Fruit fly (Drosophila melanogaster) whole organism, embryonic: Measurements from ENCODE around the gene CG5104.
A peak's percentile ranks its signal among the peaks of the same experiment; 100 is the strongest.

Experiments
- Aef1 ChIP-seq: fragments of 200-800 bp; sonication (Bioruptor generic); IDR thresholded peaks from 3 replicates; pipeline ENCODE4 v1.3.6; 2022; ENCODE audit warnings: missing biosample characterization, missing genetic modification characterization
- Asciz ChIP-seq: fragments of 200-800 bp; sonication (Bioruptor generic); optimal IDR thresholded peaks from 2 replicates; lab custom pipeline; 2017; ENCODE audit warnings: missing biosample characterization, mild to moderate bottlenecking, missing genetic modification characterization, missing genetic modification reagents
- Blimp-1 ChIP-seq: fragments of 200-800 bp; sonication (Bioruptor generic); optimal IDR thresholded peaks from 3 replicates; lab custom pipeline; 2018; ENCODE audit warnings: missing biosample characterization, missing genetic modification characterization, mild to moderate bottlenecking, moderate library complexity, missing genetic modification reagents
- CG10147 ChIP-seq: fragments of 200-800 bp; sonication (Bioruptor generic); optimal IDR thresholded peaks from 2 replicates; lab custom pipeline; 2019; ENCODE audit warnings: missing biosample characterization, mild to moderate bottlenecking, missing genetic modification characterization, moderate library complexity
- CG10543 ChIP-seq: fragments of 200-800 bp; sonication (Bioruptor generic); optimal IDR thresholded peaks from 3 replicates; lab custom pipeline; 2017; ENCODE audit warnings: missing biosample characterization, mild to moderate bottlenecking, missing genetic modification characterization, moderate library complexity
- CG11723 ChIP-seq: fragments of 200-800 bp; sonication (Bioruptor generic); optimal IDR thresholded peaks from 2 replicates; lab custom pipeline; 2017; ENCODE audit warnings: missing biosample characterization, mild to moderate bottlenecking, missing genetic modification characterization
- CG12155 ChIP-seq: fragments of 200-800 bp; sonication (Bioruptor generic); optimal IDR thresholded peaks from 3 replicates; lab custom pipeline; 2016; ENCODE audit warnings: missing biosample characterization, missing genetic modification characterization
- CG13624 ChIP-seq: fragments of 200-800 bp; sonication (Bioruptor generic); optimal IDR thresholded peaks from 2 replicates; lab custom pipeline; 2016; ENCODE audit warnings: missing biosample characterization, missing genetic modification characterization
- CG18619 ChIP-seq: fragments of 200-800 bp; sonication (Bioruptor generic); optimal IDR thresholded peaks from 3 replicates; lab custom pipeline; 2017; ENCODE audit warnings: missing biosample characterization, mild to moderate bottlenecking, missing genetic modification characterization
- CG32532 ChIP-seq: fragments of 200-800 bp; sonication (Bioruptor generic); IDR thresholded peaks from 2 replicates; pipeline ENCODE4 v1.3.6; 2022; ENCODE audit warnings: missing biosample characterization, missing genetic modification characterization
- CG32772 ChIP-seq: fragments of 200-800 bp; sonication (Bioruptor generic); IDR thresholded peaks from 2 replicates; pipeline ENCODE4 v1.3.6; 2022; ENCODE audit warnings: missing biosample characterization, missing genetic modification characterization
- CG3726 ChIP-seq: fragments of 200-800 bp; sonication (Bioruptor generic); IDR thresholded peaks from 3 replicates; pipeline ENCODE4, ENCODE4 v1.3.6; 2022; ENCODE audit warnings: missing biosample characterization, missing genetic modification characterization
- CG3847 ChIP-seq: fragments of 200-800 bp; sonication (Bioruptor generic); IDR thresholded peaks from 2 replicates; pipeline ENCODE4 v1.3.6; 2022; ENCODE audit warnings: missing biosample characterization, missing genetic modification characterization
- CG42726 ChIP-seq: fragments of 200-800 bp; sonication (Bioruptor generic); IDR thresholded peaks from 2 replicates; pipeline ENCODE4 v1.3.6; 2022; ENCODE audit warnings: missing biosample characterization, missing genetic modification characterization; ENCODE audit not compliant: partially characterized antibody
- CG4328 ChIP-seq: fragments of 200-800 bp; sonication (Bioruptor generic); optimal IDR thresholded peaks from 3 replicates; lab custom pipeline; 2017; ENCODE audit warnings: missing biosample characterization, missing genetic modification reagents, missing genetic modification characterization
- CG4404 ChIP-seq: fragments of 200-800 bp; sonication (Bioruptor generic); IDR thresholded peaks from 2 replicates; pipeline ENCODE4 v1.3.6; 2022; ENCODE audit warnings: missing biosample characterization, missing genetic modification characterization
- CG5180 ChIP-seq: fragments of 200-800 bp; sonication (Bioruptor generic); optimal IDR thresholded peaks from 3 replicates; lab custom pipeline; 2017; ENCODE audit warnings: missing biosample characterization, missing genetic modification characterization, mild to moderate bottlenecking, moderate library complexity, missing genetic modification reagents
- CG6791 ChIP-seq: fragments of 200-800 bp; sonication (Bioruptor generic); IDR thresholded peaks from 3 replicates; pipeline ENCODE4 v1.3.6; 2022; ENCODE audit warnings: missing biosample characterization, missing genetic modification characterization; ENCODE audit not compliant: partially characterized antibody
- CG7839 ChIP-seq: fragments of 200-800 bp; sonication (Bioruptor generic); optimal IDR thresholded peaks from 3 replicates; lab custom pipeline; 2018; ENCODE audit warnings: missing biosample characterization, mild to moderate bottlenecking, missing genetic modification characterization, moderate library complexity
- CG9876 ChIP-seq: fragments of 200-800 bp; sonication (Bioruptor generic); optimal IDR thresholded peaks from 2 replicates; lab custom pipeline; 2016; ENCODE audit warnings: missing biosample characterization, missing genetic modification characterization
- E2f2 ChIP-seq: fragments of 200-800 bp; sonication (Bioruptor generic); IDR thresholded peaks from 2 replicates; pipeline ENCODE4 v1.3.6; 2022; ENCODE audit warnings: missing biosample characterization, missing genetic modification characterization
- Hmr ChIP-seq: fragments of 200-800 bp; sonication (Bioruptor generic); optimal IDR thresholded peaks from 3 replicates; lab custom pipeline; 2017; ENCODE audit warnings: mild to moderate bottlenecking, missing biosample characterization, missing genetic modification reagents, missing genetic modification characterization
- Nf-YC ChIP-seq: fragments of 200-800 bp; optimal IDR thresholded peaks from 3 replicates; lab custom pipeline; 2019; ENCODE audit warnings: missing biosample characterization, mild to moderate bottlenecking, missing genetic modification characterization, moderate library complexity
- Oli ChIP-seq: fragments of 200-800 bp; sonication (Bioruptor generic); optimal IDR thresholded peaks from 2 replicates; lab custom pipeline; 2018; ENCODE audit warnings: missing biosample characterization, mild to moderate bottlenecking, missing genetic modification characterization, moderate library complexity
- Pdp1 ChIP-seq, 2 experiments: fragments of 200-800 bp; sonication (Bioruptor generic); optimal IDR thresholded peaks; 3 replicates each; lab custom pipeline; 2016; ENCODE audit warnings: missing biosample characterization in 2 of 2, missing genetic modification characterization in 2 of 2, mild to moderate bottlenecking in 1 of 2, moderate library complexity in 1 of 2
- Six4 ChIP-seq: fragments of 200-800 bp; sonication (Bioruptor generic); optimal IDR thresholded peaks from 2 replicates; lab custom pipeline; 2016; ENCODE audit warnings: missing biosample characterization, missing genetic modification characterization
- amos ChIP-seq: fragments of 200-800 bp; sonication (Bioruptor generic); IDR thresholded peaks from 2 replicates; pipeline ENCODE4 v1.3.6; 2022; ENCODE audit warnings: missing biosample characterization, missing genetic modification characterization; ENCODE audit not compliant: partially characterized antibody
- ase ChIP-seq: fragments of 200-800 bp; sonication (Bioruptor generic); IDR thresholded peaks from 3 replicates; pipeline ENCODE4 v1.3.6; 2022; ENCODE audit warnings: missing biosample characterization, missing genetic modification characterization
- bsh ChIP-seq, 2 experiments: fragments of 200-800 bp; sonication (Bioruptor generic); optimal IDR thresholded peaks; 2 replicates each; lab custom pipeline; 2017 to 2018; ENCODE audit warnings: mild to moderate bottlenecking in 2 of 2, missing biosample characterization in 2 of 2, missing genetic modification characterization in 2 of 2, moderate library complexity in 1 of 2
- cad ChIP-seq: fragments of >200 bp; optimal IDR thresholded peaks from 2 replicates; lab custom pipeline; 2017; ENCODE audit warnings: missing biosample characterization, missing genetic modification characterization
- hkb ChIP-seq, 2 experiments: fragments of 200-800 bp in 1 of 2; fragments of >200 bp in 1 of 2; sonication (Bioruptor generic) in 1 of 2; IDR thresholded peaks in 1 of 2; optimal IDR thresholded peaks in 1 of 2; 2 replicates each; pipeline versions ENCODE4 v1.3.6 to Lab custom; 2017 to 2022; ENCODE audit warnings: missing biosample characterization in 1 of 2, missing genetic modification characterization in 1 of 2
- ind ChIP-seq: fragments of 200-800 bp; sonication (Bioruptor generic); optimal IDR thresholded peaks from 3 replicates; lab custom pipeline; 2016; ENCODE audit warnings: missing biosample characterization, missing genetic modification characterization
- kah ChIP-seq: fragments of 200-800 bp; sonication (Bioruptor generic); optimal IDR thresholded peaks from 2 replicates; lab custom pipeline; 2018; ENCODE audit warnings: missing biosample characterization, mild to moderate bottlenecking, missing genetic modification characterization
- lola ChIP-seq, 3 experiments: fragments of >200 bp in 2 of 3; fragments of 200-800 bp in 1 of 3; sonication (Bioruptor generic) in 1 of 3; optimal IDR thresholded peaks; 2 replicates each; lab custom pipeline; 2017 to 2019; ENCODE audit warnings: missing biosample characterization in 3 of 3, missing genetic modification characterization in 3 of 3, mild to moderate bottlenecking in 1 of 3, moderate library complexity in 1 of 3
- luna ChIP-seq: fragments of 200-800 bp; sonication (Bioruptor generic); optimal IDR thresholded peaks from 2 replicates; lab custom pipeline; 2016; ENCODE audit warnings: missing biosample characterization, missing genetic modification characterization
- mirr ChIP-seq: fragments of 200-800 bp; sonication (Bioruptor generic); optimal IDR thresholded peaks from 3 replicates; lab custom pipeline; 2018; ENCODE audit warnings: missing biosample characterization, mild to moderate bottlenecking, missing genetic modification characterization
- nom ChIP-seq: fragments of 200-800 bp; sonication (Bioruptor generic); optimal IDR thresholded peaks from 2 replicates; lab custom pipeline; 2017; ENCODE audit warnings: missing biosample characterization, missing genetic modification characterization, mild to moderate bottlenecking, moderate library complexity, missing genetic modification reagents
- p53 ChIP-seq: fragments of 200-800 bp; sonication (Bioruptor generic); optimal IDR thresholded peaks from 2 replicates; lab custom pipeline; 2016; ENCODE audit warnings: missing biosample characterization, missing genetic modification characterization
- pho ChIP-seq: fragments of 200-800 bp; sonication (Bioruptor generic); optimal IDR thresholded peaks from 2 replicates; lab custom pipeline; 2016; ENCODE audit warnings: missing biosample characterization, missing genetic modification characterization
- pnt ChIP-seq: fragments of 200-800 bp; sonication (Bioruptor generic); optimal IDR thresholded peaks from 3 replicates; lab custom pipeline; 2016; ENCODE audit warnings: missing biosample characterization, missing genetic modification characterization
- psq ChIP-seq: fragments of 200-800 bp; sonication (Bioruptor generic); optimal IDR thresholded peaks from 2 replicates; lab custom pipeline; 2017; ENCODE audit warnings: missing biosample characterization, missing genetic modification characterization
- ro ChIP-seq: fragments of 200-800 bp; sonication (Bioruptor generic); IDR thresholded peaks from 2 replicates; pipeline ENCODE4 v1.3.6; 2022; ENCODE audit warnings: missing biosample characterization, missing genetic modification characterization
- shn ChIP-seq: fragments of 200-800 bp; sonication (Bioruptor generic); optimal IDR thresholded peaks from 3 replicates; lab custom pipeline; 2016; ENCODE audit warnings: missing biosample characterization, missing genetic modification characterization
- slbo ChIP-seq: fragments of 200-800 bp; sonication (Bioruptor generic); IDR thresholded peaks from 2 replicates; pipeline ENCODE4 v1.3.6; 2022; ENCODE audit warnings: missing biosample characterization, missing genetic modification characterization
- sna ChIP-seq: fragments of 200-800 bp; sonication (Bioruptor generic); IDR thresholded peaks from 2 replicates; pipeline ENCODE4 v1.3.6; 2022; ENCODE audit warnings: missing biosample characterization, missing genetic modification characterization; ENCODE audit not compliant: partially characterized antibody
- tx ChIP-seq: fragments of 200-800 bp; sonication (Bioruptor generic); optimal IDR thresholded peaks from 2 replicates; lab custom pipeline; 2016; ENCODE audit warnings: missing biosample characterization, missing genetic modification characterization
- vfl ChIP-seq: fragments of 200-800 bp; sonication (Bioruptor generic); optimal IDR thresholded peaks from 2 replicates; lab custom pipeline; 2016; ENCODE audit warnings: missing biosample characterization, missing genetic modification characterization

Gene CG5104

DNA sequence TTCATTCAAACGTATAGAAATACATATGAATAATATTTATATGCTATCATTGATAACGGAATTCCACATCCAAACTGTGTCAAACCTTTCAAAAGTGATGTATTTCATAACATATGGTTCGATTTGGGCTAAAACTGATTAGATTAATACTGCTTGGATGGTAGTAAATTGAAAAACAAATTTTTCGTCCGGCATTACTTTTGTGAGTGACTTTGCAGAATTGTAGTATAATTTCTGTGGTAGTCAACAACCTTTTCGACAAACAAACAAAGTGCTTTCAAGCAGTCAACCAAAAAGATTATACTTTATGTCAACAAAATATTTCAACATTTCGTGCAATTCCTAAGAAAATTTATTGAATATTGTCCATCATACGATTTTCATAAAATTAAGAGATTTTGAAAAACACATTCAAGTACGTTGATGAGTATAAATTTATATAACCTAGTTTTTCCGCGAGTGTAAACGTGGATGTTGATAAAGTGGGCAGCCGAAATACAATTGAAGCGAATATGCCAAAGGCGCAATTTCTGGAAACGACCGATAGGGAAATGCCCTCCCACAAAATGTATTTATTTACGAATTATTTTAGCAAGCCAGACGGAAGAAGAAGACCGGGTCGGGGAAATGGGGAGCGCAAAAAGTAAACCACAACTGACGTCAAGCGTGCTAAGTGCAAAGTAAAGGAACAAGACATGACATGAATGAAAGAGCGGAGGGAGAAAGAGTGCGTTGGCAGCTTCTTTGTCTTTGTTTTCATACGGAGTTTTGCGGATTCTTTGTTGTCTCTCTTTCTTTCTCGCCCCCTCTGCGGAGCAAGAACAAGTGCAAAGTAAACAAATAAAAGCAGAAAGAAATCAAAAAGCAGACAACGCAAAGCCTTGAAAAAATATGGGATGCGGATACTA, 2.7 kb upstream of the CG5104 start (continued):
- TF ChIP-seq CG32532 (GFP tag; lab: Robert Waterston, UW) (peak; percentile 6; the same call in 1 of the 2 replicates), ind (GFP tag; lab: Kevin White, UChicago) (peak; percentile 8), lola (GFP tag; optimal IDR thresholded peaks at IDR 0.05; lab: Kevin White, UChicago) (no peak), CG32772 (GFP tag; lab: Robert Waterston, UW) (no peak), ro (GFP tag; lab: Robert Waterston, UW) (no peak), ase (GFP tag; lab: Robert Waterston, UW) (no peak), bsh (GFP tag; optimal IDR thresholded peaks at IDR 0.05; lab: Kevin White, UChicago) (peak; percentile 38 to 41), Oli (tag; lab: Kevin White, UChicago) (peak; percentile 41), amos (GFP tag; lab: Robert Waterston, UW) (no peak), CG4328 (no peak), cad (GFP tag; lab: Kevin White, UChicago) (no peak), CG5180 (GFP tag; lab: Kevin White, UChicago) (no peak), CG10147 (peak; percentile 28), Aef1 (GFP tag; lab: Robert Waterston, UW) (0 out of 3 replicates have a peak, but pooled peaks have one; percentile 13), shn (GFP tag; lab: Kevin White, UChicago) (peak; percentile 57), Nf-YC (tag; lab: Kevin White, UChicago) (no peak), pnt (GFP tag; lab: Kevin White, UChicago) (no peak), kah (GFP tag; lab: Kevin White, UChicago) (no peak), tx (GFP tag; lab: Kevin White, UChicago) (no peak), Blimp-1 (peak; percentile 12), hkb (optimal IDR thresholded peaks at IDR 0.05; lab: Kevin White, UChicago) (no peak), hkb (GFP tag; IDR thresholded peaks at IDR 0.05; lab: Robert Waterston, UW) (peak; percentile 67; the same call in 1 of the 2 replicates), vfl (GFP tag; lab: Kevin White, UChicago) (no peak), Asciz (GFP tag; lab: Kevin White, UChicago) (no peak), E2f2 (0 out of 2 replicates have a peak, but pooled peaks have one; percentile 33), p53 (GFP tag; lab: Kevin White, UChicago) (peak; percentile 69), CG3726 (GFP tag; lab: Robert Waterston, UW) (no peak), pho (GFP tag; lab: Kevin White, UChicago) (peak; percentile 45), CG6791 (GFP tag; lab: Robert Waterston, UW) (no peak), nom (peak; percentile 92), mirr (GFP tag; lab: Kevin White, UChicago) (peak; percentile 15), psq (peak; percentile 87), CG4404 (GFP tag; lab: Robert Waterston, UW) (no peak), CG11723 (GFP tag; lab: Kevin White, UChicago) (no peak), CG12155 (GFP tag; lab: Kevin White, UChicago) (peak; percentile 20), CG42726 (no peak), CG10543 (peak; percentile 21), CG7839 (tag; lab: Kevin White, UChicago) (peak; percentile 32), Hmr (peak; percentile 30), slbo (GFP tag; lab: Robert Waterston, UW) (peak; percentile 52; the same call in 1 of the 2 replicates), CG13624 (GFP tag; lab: Kevin White, UChicago) (peak; percentile 66), Pdp1 (GFP tag; optimal IDR thresholded peaks at IDR 0.05; lab: Kevin White, UChicago) (peak in 1 of 2 experiments; percentile 62), Six4 (GFP tag; lab: Kevin White, UChicago) (peak; percentile 25), CG9876 (GFP tag; lab: Kevin White, UChicago) (no peak), luna (GFP tag; lab: Kevin White, UChicago) (peak; percentile 7), sna (GFP tag; lab: Robert Waterston, UW) (no peak), CG3847 (no peak), CG18619 (GFP tag; lab: Kevin White, UChicago) (peak; percentile 3)
